Fruit fly (Drosophila melanogaster) whole organism, embryonic: ENCODE results near the gene CG15764.

Experiments
- Asciz ChIP-seq: fragments of 200-800 bp; sonication (Bioruptor generic); optimal IDR thresholded peaks from 2 replicates; lab custom pipeline; 2017; ENCODE audit warnings: missing biosample characterization, mild to moderate bottlenecking, missing genetic modification characterization, missing genetic modification reagents
- Awh ChIP-seq: fragments of 200-800 bp; sonication (Bioruptor generic); IDR thresholded peaks from 2 replicates; pipeline ENCODE4, ENCODE4 v1.3.6; 2022; ENCODE audit warnings: missing biosample characterization, missing genetic modification characterization
- Bgb ChIP-seq: fragments of 200-800 bp; sonication (Bioruptor generic); IDR thresholded peaks from 2 replicates; pipeline ENCODE4 v1.3.6; 2022; ENCODE audit warnings: missing biosample characterization, missing genetic modification characterization; ENCODE audit not compliant: partially characterized antibody
- CG10979 ChIP-seq: fragments of 200-800 bp; sonication (Bioruptor generic); optimal IDR thresholded peaks from 2 replicates; lab custom pipeline; 2018; ENCODE audit warnings: missing biosample characterization, mild to moderate bottlenecking, missing genetic modification characterization, moderate library complexity
- CG15514 ChIP-seq: fragments of 200-800 bp; sonication (Bioruptor generic); optimal IDR thresholded peaks from 3 replicates; lab custom pipeline; 2017; ENCODE audit warnings: missing biosample characterization, missing genetic modification characterization, mild to moderate bottlenecking, moderate library complexity, missing genetic modification reagents
- CG1647 ChIP-seq: fragments of 200-800 bp; sonication (Bioruptor generic); optimal IDR thresholded peaks from 3 replicates; lab custom pipeline; 2016; ENCODE audit warnings: missing biosample characterization, missing genetic modification characterization
- CG17829 ChIP-seq: fragments of 200-800 bp; optimal IDR thresholded peaks from 2 replicates; lab custom pipeline; 2019; ENCODE audit warnings: missing biosample characterization, mild to moderate bottlenecking, missing genetic modification characterization, moderate library complexity
- CG18619 ChIP-seq: fragments of 200-800 bp; sonication (Bioruptor generic); optimal IDR thresholded peaks from 3 replicates; lab custom pipeline; 2017; ENCODE audit warnings: missing biosample characterization, mild to moderate bottlenecking, missing genetic modification characterization
- CG2202 ChIP-seq: fragments of 200-800 bp; sonication (Bioruptor generic); optimal IDR thresholded peaks from 2 replicates; lab custom pipeline; 2018; ENCODE audit warnings: missing biosample characterization, mild to moderate bottlenecking, missing genetic modification characterization
- CG2678 ChIP-seq: fragments of 200-800 bp; sonication (Bioruptor generic); optimal IDR thresholded peaks from 3 replicates; lab custom pipeline; 2019; ENCODE audit warnings: missing biosample characterization, mild to moderate bottlenecking, missing genetic modification characterization, moderate library complexity
- CG2875 ChIP-seq: fragments of 200-800 bp; sonication (Bioruptor generic); optimal IDR thresholded peaks from 2 replicates; lab custom pipeline; 2017; ENCODE audit warnings: missing biosample characterization, mild to moderate bottlenecking, missing genetic modification characterization, missing genetic modification reagents
- CG31388 ChIP-seq: fragments of 200-800 bp; sonication (Bioruptor generic); optimal IDR thresholded peaks from 2 replicates; lab custom pipeline; 2016; ENCODE audit warnings: missing biosample characterization, missing genetic modification characterization
- CG3407 ChIP-seq: fragments of 200-800 bp; sonication (Bioruptor generic); optimal IDR thresholded peaks from 2 replicates; lab custom pipeline; 2018; ENCODE audit warnings: missing biosample characterization, mild to moderate bottlenecking, missing genetic modification characterization
- CG34224 ChIP-seq: fragments of 200-800 bp; sonication (Bioruptor generic); IDR thresholded peaks from 3 replicates; pipeline ENCODE4 v1.3.6; 2022; ENCODE audit warnings: missing biosample characterization, missing genetic modification characterization; ENCODE audit not compliant: partially characterized antibody
- CG3726 ChIP-seq: fragments of 200-800 bp; sonication (Bioruptor generic); IDR thresholded peaks from 3 replicates; pipeline ENCODE4, ENCODE4 v1.3.6; 2022; ENCODE audit warnings: missing biosample characterization, missing genetic modification characterization
- CG42726 ChIP-seq: fragments of 200-800 bp; sonication (Bioruptor generic); IDR thresholded peaks from 2 replicates; pipeline ENCODE4 v1.3.6; 2022; ENCODE audit warnings: missing biosample characterization, missing genetic modification characterization; ENCODE audit not compliant: partially characterized antibody
- CG6175 ChIP-seq: fragments of 200-800 bp; sonication (Bioruptor generic); IDR thresholded peaks from 3 replicates; pipeline ENCODE4 v1.3.6; 2022; ENCODE audit warnings: missing biosample characterization, missing genetic modification characterization
- CG7745 ChIP-seq: fragments of 200-800 bp; sonication (Bioruptor generic); optimal IDR thresholded peaks from 2 replicates; lab custom pipeline; 2018; ENCODE audit warnings: missing biosample characterization, mild to moderate bottlenecking, missing genetic modification characterization, moderate library complexity
- CG7839 ChIP-seq: fragments of 200-800 bp; sonication (Bioruptor generic); optimal IDR thresholded peaks from 3 replicates; lab custom pipeline; 2018; ENCODE audit warnings: missing biosample characterization, mild to moderate bottlenecking, missing genetic modification characterization, moderate library complexity
- CG8281 ChIP-seq: fragments of 200-800 bp; sonication (Bioruptor generic); optimal IDR thresholded peaks from 2 replicates; lab custom pipeline; 2018; ENCODE audit warnings: missing biosample characterization, mild to moderate bottlenecking, missing genetic modification characterization, moderate library complexity
- CG8944 ChIP-seq: fragments of 200-800 bp; sonication (Bioruptor generic); optimal IDR thresholded peaks from 3 replicates; lab custom pipeline; 2016; ENCODE audit warnings: missing biosample characterization, missing genetic modification characterization
- CG9437 ChIP-seq: fragments of 200-800 bp; sonication (Bioruptor generic); optimal IDR thresholded peaks from 2 replicates; lab custom pipeline; 2018; ENCODE audit warnings: missing biosample characterization, mild to moderate bottlenecking, missing genetic modification characterization
- CG9609 ChIP-seq: fragments of 200-800 bp; sonication (Bioruptor generic); optimal IDR thresholded peaks from 3 replicates; lab custom pipeline; 2016; ENCODE audit warnings: missing biosample characterization, missing genetic modification characterization
- CG9932 ChIP-seq: fragments of 200-800 bp; sonication (Bioruptor generic); IDR thresholded peaks from 2 replicates; pipeline ENCODE4 v1.3.6; 2022; ENCODE audit warnings: missing biosample characterization, missing genetic modification characterization
- CoRest ChIP-seq: fragments of 200-800 bp; sonication (Bioruptor generic); optimal IDR thresholded peaks from 3 replicates; lab custom pipeline; 2018; ENCODE audit warnings: missing biosample characterization, mild to moderate bottlenecking, missing genetic modification characterization, moderate library complexity
- Hr78 ChIP-seq, 2 experiments: fragments of 200-800 bp in 1 of 2; fragments of >200 bp in 1 of 2; sonication (Bioruptor generic) in 1 of 2; optimal IDR thresholded peaks; 2 replicates each; lab custom pipeline; 2017 to 2019; ENCODE audit warnings: missing biosample characterization in 2 of 2, missing genetic modification characterization in 2 of 2, mild to moderate bottlenecking in 1 of 2, moderate library complexity in 1 of 2
- NFAT ChIP-seq: fragments of 200-800 bp; sonication (Bioruptor generic); IDR thresholded peaks from 2 replicates; pipeline ENCODE4 v1.3.6; 2022; ENCODE audit warnings: missing biosample characterization, missing genetic modification characterization
- Nf-YB ChIP-seq: fragments of 200-800 bp; sonication (Bioruptor generic); optimal IDR thresholded peaks from 3 replicates; lab custom pipeline; 2019; ENCODE audit warnings: missing biosample characterization, mild to moderate bottlenecking, missing genetic modification characterization, moderate library complexity
- Sin3A ChIP-seq: fragments of >200 bp; optimal IDR thresholded peaks from 2 replicates; lab custom pipeline; 2018
- Sox102F ChIP-seq: fragments of 200-800 bp; sonication (Bioruptor generic); optimal IDR thresholded peaks from 2 replicates; lab custom pipeline; 2018; ENCODE audit warnings: missing biosample characterization, mild to moderate bottlenecking, missing genetic modification characterization, moderate library complexity
- Usf ChIP-seq: fragments of 200-800 bp; sonication (Bioruptor generic); optimal IDR thresholded peaks from 2 replicates; lab custom pipeline; 2017; ENCODE audit warnings: missing genotype, missing biosample characterization, missing genetic modification characterization
- Xrp1 ChIP-seq: fragments of 200-800 bp; sonication (Bioruptor generic); IDR thresholded peaks from 2 replicates; pipeline ENCODE4 v1.3.6; 2022; ENCODE audit warnings: missing biosample characterization, missing genetic modification characterization
- ab ChIP-seq: fragments of 200-800 bp; sonication (Bioruptor generic); optimal IDR thresholded peaks from 2 replicates; lab custom pipeline; 2016; ENCODE audit warnings: missing biosample characterization, missing genetic modification characterization
- ap ChIP-seq: fragments of 200-800 bp; sonication (Bioruptor generic); IDR thresholded peaks from 2 replicates; pipeline ENCODE4 v1.3.6; 2022; ENCODE audit warnings: missing biosample characterization, missing genetic modification characterization
- crp ChIP-seq, 2 experiments: fragments of 200-800 bp; sonication (Bioruptor generic); optimal IDR thresholded peaks; 2 replicates in 1 of 2; 3 replicates in 1 of 2; lab custom pipeline; 2017; ENCODE audit warnings: missing biosample characterization in 2 of 2, missing genetic modification characterization in 2 of 2, mild to moderate bottlenecking in 1 of 2, moderate library complexity in 1 of 2
- dimm ChIP-seq: fragments of 200-800 bp; sonication (Bioruptor generic); IDR thresholded peaks from 2 replicates; pipeline ENCODE4 v1.3.6; 2022; ENCODE audit warnings: missing biosample characterization, missing genetic modification characterization
- disco-r ChIP-seq: fragments of 200-800 bp; sonication (Bioruptor generic); optimal IDR thresholded peaks from 2 replicates; lab custom pipeline; 2016; ENCODE audit warnings: missing biosample characterization, missing genetic modification characterization
- ewg ChIP-seq: fragments of 200-800 bp; sonication (Bioruptor generic); optimal IDR thresholded peaks from 3 replicates; lab custom pipeline; 2017; ENCODE audit warnings: mild to moderate bottlenecking, missing biosample characterization, missing genetic modification reagents, missing genetic modification characterization
- gcm ChIP-seq: fragments of 200-800 bp; sonication (Bioruptor generic); optimal IDR thresholded peaks from 2 replicates; lab custom pipeline; 2019; ENCODE audit warnings: missing biosample characterization, mild to moderate bottlenecking, missing genetic modification characterization, moderate library complexity
- ham ChIP-seq: fragments of 200-800 bp; sonication (Bioruptor generic); IDR thresholded peaks from 2 replicates; pipeline ENCODE4 v1.3.6; 2022; ENCODE audit warnings: missing biosample characterization, missing genetic modification characterization
- lola ChIP-seq, 3 experiments: fragments of >200 bp in 2 of 3; fragments of 200-800 bp in 1 of 3; sonication (Bioruptor generic) in 1 of 3; optimal IDR thresholded peaks; 2 replicates each; lab custom pipeline; 2017 to 2019; ENCODE audit warnings: missing biosample characterization in 3 of 3, missing genetic modification characterization in 3 of 3, mild to moderate bottlenecking in 1 of 3, moderate library complexity in 1 of 3
- maf-S ChIP-seq: fragments of 200-800 bp; sonication (Bioruptor generic); optimal IDR thresholded peaks from 2 replicates; lab custom pipeline; 2016; ENCODE audit warnings: missing biosample characterization, missing genetic modification characterization
- org-1 ChIP-seq: fragments of 200-800 bp; sonication (Bioruptor generic); optimal IDR thresholded peaks from 2 replicates; lab custom pipeline; 2017; ENCODE audit warnings: missing biosample characterization, missing genetic modification characterization
- otp ChIP-seq: fragments of 200-800 bp; sonication (Bioruptor generic); IDR thresholded peaks from 3 replicates; pipeline ENCODE4, ENCODE4 v1.3.6; 2022; ENCODE audit warnings: missing biosample characterization, missing genetic modification characterization
- pita ChIP-seq: fragments of 200-800 bp; sonication (Bioruptor generic); optimal IDR thresholded peaks from 2 replicates; lab custom pipeline; 2017; ENCODE audit warnings: missing biosample characterization, mild to moderate bottlenecking, missing genetic modification characterization
- ranshi ChIP-seq: fragments of 200-800 bp; sonication (Bioruptor generic); IDR thresholded peaks from 2 replicates; pipeline ENCODE4 v1.3.6; 2022; ENCODE audit warnings: missing biosample characterization, missing genetic modification characterization
- stwl ChIP-seq: fragments of 200-800 bp; sonication (Bioruptor generic); optimal IDR thresholded peaks from 3 replicates; lab custom pipeline; 2018; ENCODE audit warnings: missing biosample characterization, mild to moderate bottlenecking, missing genetic modification characterization, moderate library complexity
- tna ChIP-seq: fragments of 200-800 bp; sonication (Bioruptor generic); IDR thresholded peaks from 2 replicates; pipeline ENCODE4 v1.3.6; 2022; ENCODE audit warnings: missing biosample characterization, missing genetic modification characterization; ENCODE audit not compliant: partially characterized antibody
- tup ChIP-seq: fragments of 200-800 bp; sonication (Bioruptor generic); optimal IDR thresholded peaks from 2 replicates; lab custom pipeline; 2016; ENCODE audit warnings: missing biosample characterization, mild to moderate bottlenecking, missing genetic modification characterization, moderate library complexity
- unpg ChIP-seq: fragments of 200-800 bp; sonication (Bioruptor generic); optimal IDR thresholded peaks from 3 replicates; lab custom pipeline; 2018; ENCODE audit warnings: missing biosample characterization, mild to moderate bottlenecking, missing genetic modification characterization, moderate library complexity

The CG15764 gene

dm6 chrX:5907916-5908315, 39.0 kb downstream of the CG15764 start, which contains the start of gene CG12236 (continued):
- TF ChIP-seq crp (GFP tag; optimal IDR thresholded peaks at IDR 0.05; lab: Kevin White, UChicago) (peak in 1 of 2 experiments; percentile 52), CG34224 (no peak), Usf (GFP tag; lab: Kevin White, UChicago) (peak; percentile 5), pita (GFP tag; lab: Kevin White, UChicago) (no peak), CG9609 (GFP tag; lab: Kevin White, UChicago) (peak; percentile 11), CG2875 (GFP tag; lab: Kevin White, UChicago) (no peak), CG7839 (tag; lab: Kevin White, UChicago) (peak; percentile 36), ewg (GFP tag; lab: Kevin White, UChicago) (peak; percentile 34), disco-r (peak; percentile 2), Bgb (GFP tag; lab: Robert Waterston, UW) (peak; percentile 33; the same call in 1 of the 2 replicates), CG2678 (tag; lab: Kevin White, UChicago) (no peak), CG7745 (tag; lab: Kevin White, UChicago) (no peak), CG17829 (tag; lab: Kevin White, UChicago) (peak; percentile 50), unpg (GFP tag; lab: Kevin White, UChicago) (no peak), CG8944 (GFP tag; lab: Kevin White, UChicago) (no peak), CG3407 (GFP tag; lab: Kevin White, UChicago) (no peak), CG31388 (no peak), Xrp1 (GFP tag; lab: Robert Waterston, UW) (no peak), dimm (GFP tag; lab: Robert Waterston, UW) (no peak), stwl (tag; lab: Kevin White, UChicago) (peak; percentile 72), org-1 (no peak), CG9932 (GFP tag; lab: Robert Waterston, UW) (peak; percentile 58), ab (no peak), CG9437 (no peak), Asciz (no peak), ham (GFP tag; lab: Robert Waterston, UW) (no peak), Nf-YB (GFP tag; lab: Kevin White, UChicago) (peak; percentile 23), CoRest (tag; lab: Kevin White, UChicago) (peak; percentile 65), CG10979 (peak; percentile 28), otp (GFP tag; lab: Robert Waterston, UW) (no peak), ap (no peak), ranshi (peak; percentile 42; the same call in 1 of the 2 replicates), Sox102F (GFP tag; lab: Kevin White, UChicago) (no peak), Awh (no peak), CG2202 (tag; lab: Kevin White, UChicago) (no peak), CG18619 (peak; percentile 36), gcm (GFP tag; lab: Kevin White, UChicago) (no peak), CG8281 (no peak), CG1647 (GFP tag; lab: Kevin White, UChicago) (peak; percentile 1), tup (no peak), Sin3A (lab: Kevin White, UChicago) (peak; percentile 50), maf-S (GFP tag; lab: Kevin White, UChicago) (peak; percentile 25), CG6175 (GFP tag; lab: Robert Waterston, UW) (no peak; the same call in 2 of the 3 replicates), tna (GFP tag; lab: Robert Waterston, UW) (no peak), CG15514 (GFP tag; lab: Kevin White, UChicago) (peak; percentile 89), CG42726 (GFP tag; lab: Robert Waterston, UW) (no peak), lola (GFP tag; optimal IDR thresholded peaks at IDR 0.05; lab: Kevin White, UChicago) (no peak), Hr78 (GFP tag; optimal IDR thresholded peaks at IDR 0.05; lab: Kevin White, UChicago) (no peak), NFAT (GFP tag; lab: Robert Waterston, UW) (peak; percentile 78), CG3726 (no peak)
